Fruit fly (Drosophila melanogaster) whole organism: ENCODE data around the gene Spc25.

Experiments used
- EcR ChIP-seq, 2 experiments: fragments of >200 bp; optimal IDR thresholded peaks; 2 replicates each; lab custom pipeline; 2017; ENCODE audit warnings: missing biosample characterization in 2 of 2, missing genetic modification characterization in 2 of 2, missing genetic modification reagents in 2 of 2
- pan ChIP-seq: fragments of >200 bp; optimal IDR thresholded peaks from 2 replicates; lab custom pipeline; 2017

dm6 chr3R:12998234-12998591 lies 36.7 kb downstream of the Spc25 start:
- no peak for TF ChIP-seq EcR (GFP tag; optimal IDR thresholded peaks at IDR 0.05; lab: Kevin White, UChicago)
- no peak for TF ChIP-seq pan
